Worm (Caenorhabditis elegans): ENCODE results near the gene F17E9.5.

ce11 chrIV:8318799-8319198, 26.8 kb upstream of the F17E9.5 start:
- TF ChIP-seq mes-2 (tag; optimal IDR thresholded peaks at IDR 0.05; ENCODE audit: poor library complexity, severe bottlenecking): no peak
- no peak for TF ChIP-seq Y48G9A.11 (GFP tag; IDR thresholded peaks at IDR 0.05)
- no peak for TF ChIP-seq nhr-42 (GFP tag; IDR thresholded peaks at IDR 0.05)
- no peak for TF ChIP-seq fos-1 (tag; optimal IDR thresholded peaks at IDR 0.05)
- TF ChIP-seq fkh-10 (GFP tag; optimal IDR thresholded peaks at IDR 0.05): no peak
- TF ChIP-seq nhr-25 (tag; optimal IDR thresholded peaks at IDR 0.05; ENCODE audit: borderline replicate concordance, insufficient read depth): no peak
- TF ChIP-seq nhr-237 (tag; optimal IDR thresholded peaks at IDR 0.05): no peak
- TF ChIP-seq snpc-4 (tag; optimal IDR thresholded peaks at IDR 0.05): no peak
